Worm (Caenorhabditis elegans) whole organism, L4 larva: ENCODE results near the gene C05C8.7.
A peak's percentile ranks its signal among the peaks of the same experiment; 100 is the strongest.

Experiments
- F10B5.3 ChIP-seq: sonication (generic microtip); optimal IDR thresholded peaks from 2 replicates; lab custom pipeline; 2016; ENCODE audit warnings: mild to moderate bottlenecking, missing genetic modification characterization, missing compliant biosample characterization
- R02D3.7 ChIP-seq: fragments of 150-350 bp; sonication (generic microtip); optimal IDR thresholded peaks from 3 replicates; lab custom pipeline; 2014; ENCODE audit warnings: missing biosample characterization, missing genetic modification characterization
- T20F7.1 ChIP-seq: fragments of 200-800 bp; sonication (Bioruptor generic); optimal IDR thresholded peaks from 2 replicates; lab custom pipeline; 2018; ENCODE audit warnings: mild to moderate bottlenecking, missing genetic modification characterization, missing compliant biosample characterization
- T26A8.4 ChIP-seq: fragments of 200-800 bp; sonication (Bioruptor generic); IDR thresholded peaks from 2 replicates; pipeline ENCODE4 v1.3.6; 2022; ENCODE audit warnings: missing genetic modification characterization, missing compliant biosample characterization
- Y105C5A.15 ChIP-seq: fragments of 200-800 bp; sonication (Bioruptor generic); IDR thresholded peaks from 2 replicates; pipeline ENCODE4 v1.3.6; 2022; ENCODE audit warnings: missing genetic modification characterization, missing compliant biosample characterization
- Y48G9A.11 ChIP-seq: fragments of 200-800 bp; sonication (Bioruptor generic); IDR thresholded peaks from 2 replicates; pipeline ENCODE4 v1.3.6; 2022; ENCODE audit warnings: missing genetic modification reagents, missing genetic modification characterization, missing compliant biosample characterization
- Y5F2A.4 ChIP-seq: fragments of 200-800 bp; sonication (Bioruptor generic); optimal IDR thresholded peaks from 2 replicates; lab custom pipeline; 2018; ENCODE audit warnings: mild to moderate bottlenecking, missing genetic modification characterization, missing compliant biosample characterization
- aha-1 ChIP-seq: fragments of 150-350 bp; peaks from one replicate; lab custom pipeline; 2014; ENCODE audit warnings: missing biosample characterization, missing genetic modification characterization
- aly-2 ChIP-seq: sonication (generic microtip); optimal IDR thresholded peaks from 2 replicates; lab custom pipeline; 2018; ENCODE audit warnings: missing biosample characterization, missing genetic modification characterization
- ama-1 ChIP-seq: fragments of 150-350 bp; optimal IDR thresholded peaks from 2 replicates; lab custom pipeline; 2014; ENCODE audit warnings: inconsistent platforms, mixed read lengths
- attf-4 ChIP-seq: sonication (generic microtip); optimal IDR thresholded peaks from 3 replicates; lab custom pipeline; 2017; ENCODE audit warnings: missing biosample characterization, missing genetic modification characterization
- ceh-28 ChIP-seq: fragments of 150-350 bp; optimal IDR thresholded peaks from 2 replicates; lab custom pipeline; 2014; ENCODE audit warnings: missing biosample characterization, missing genetic modification reagents, missing genetic modification characterization
- ceh-32 ChIP-seq: sonication (generic microtip); optimal IDR thresholded peaks from 2 replicates; lab custom pipeline; 2016; ENCODE audit warnings: mild to moderate bottlenecking, missing genetic modification characterization, missing compliant biosample characterization; ENCODE audit not compliant: poor library complexity
- ceh-82 ChIP-seq: sonication (generic microtip); optimal IDR thresholded peaks from 2 replicates; lab custom pipeline; 2017; ENCODE audit warnings: missing biosample characterization, missing genetic modification characterization
- ces-1 ChIP-seq: fragments of 150-350 bp; sonication (generic microtip); optimal IDR thresholded peaks from 4 replicates; lab custom pipeline; 2014; ENCODE audit warnings: missing biosample characterization, missing genetic modification reagents, missing genetic modification characterization
- daf-16 ChIP-seq, 3 experiments: sonication (generic microtip); optimal IDR thresholded peaks; 2 replicates each; lab custom pipeline; 2016 to 2017; ENCODE audit warnings: missing genetic modification characterization in 3 of 3, missing genetic modification reagents in 3 of 3, mild to moderate bottlenecking in 2 of 3, missing compliant biosample characterization in 2 of 3, missing biosample characterization in 1 of 3, moderate library complexity in 1 of 3
- daf-19 ChIP-seq: fragments of 200-800 bp; sonication (Bioruptor generic); conservative IDR thresholded peaks from 2 replicates; pipeline ENCODE4 v1.3.6; 2022; ENCODE audit warnings: missing genetic modification characterization, missing compliant biosample characterization
- dmd-6 ChIP-seq: fragments of 200-800 bp; sonication (Bioruptor generic); IDR thresholded peaks from 2 replicates; pipeline ENCODE4 v1.3.6; 2022; ENCODE audit warnings: missing genetic modification reagents, missing genetic modification characterization, missing compliant biosample characterization
- duxl-1 ChIP-seq: sonication (generic microtip); optimal IDR thresholded peaks from 2 replicates; lab custom pipeline; 2016; ENCODE audit warnings: mild to moderate bottlenecking, missing genetic modification characterization, moderate library complexity, missing compliant biosample characterization; ENCODE audit not compliant: poor library complexity
- dve-1 ChIP-seq: sonication (generic microtip); optimal IDR thresholded peaks from 2 replicates; lab custom pipeline; 2017; ENCODE audit warnings: antibody characterized with exemption, mild to moderate bottlenecking, missing genetic modification characterization, missing compliant biosample characterization; ENCODE audit not compliant: insufficient read depth
- egl-43 ChIP-seq: fragments of 200-800 bp; sonication (Bioruptor generic); IDR thresholded peaks from 2 replicates; pipeline ENCODE4 v1.3.6; 2022; ENCODE audit warnings: missing genetic modification reagents, missing genetic modification characterization, missing compliant biosample characterization
- fkh-10 ChIP-seq: fragments of 150-350 bp; optimal IDR thresholded peaks from 2 replicates; lab custom pipeline; 2014; ENCODE audit warnings: missing biosample characterization, missing genetic modification reagents, missing genetic modification characterization
- gei-8 ChIP-seq: fragments of 200-800 bp; sonication (Bioruptor generic); optimal IDR thresholded peaks from 2 replicates; lab custom pipeline; 2018; ENCODE audit warnings: mild to moderate bottlenecking, missing genetic modification characterization, missing compliant biosample characterization
- hlh-30 ChIP-seq: sonication (generic microtip); optimal IDR thresholded peaks from 2 replicates; lab custom pipeline; 2017; ENCODE audit warnings: antibody characterized with exemption, mild to moderate bottlenecking, missing genetic modification characterization, missing compliant biosample characterization; ENCODE audit not compliant: insufficient read depth
- hmg-1.1 ChIP-seq: fragments of 200-800 bp; sonication (Bioruptor generic); IDR thresholded peaks from 2 replicates; pipeline ENCODE4 v1.3.6; 2022; ENCODE audit warnings: missing genetic modification reagents, missing genetic modification characterization, missing compliant biosample characterization
- lim-7 ChIP-seq: fragments of 200-800 bp; sonication (Bioruptor generic); IDR thresholded peaks from 2 replicates; pipeline ENCODE4 v1.3.6; 2022; ENCODE audit warnings: missing genetic modification characterization, missing compliant biosample characterization
- lin-1 ChIP-seq: fragments of 200-800 bp; sonication (Bioruptor generic); IDR thresholded peaks from 2 replicates; pipeline ENCODE4 v1.3.6; 2022; ENCODE audit warnings: missing genetic modification reagents, missing genetic modification characterization, missing compliant biosample characterization
- lin-13 ChIP-seq: fragments of 150-350 bp; optimal IDR thresholded peaks from 2 replicates; lab custom pipeline; 2014; ENCODE audit warnings: missing biosample characterization, missing genetic modification reagents, missing genetic modification characterization
- mdl-1 ChIP-seq, 2 experiments: fragments of 150-350 bp in 1 of 2; sonication (generic microtip) in 1 of 2; optimal IDR thresholded peaks; 2 replicates each; lab custom pipeline; 2014 to 2017; ENCODE audit warnings: missing biosample characterization in 2 of 2, missing genetic modification characterization in 2 of 2
- mdt-29 ChIP-seq: fragments of 200-800 bp; sonication (Bioruptor generic); IDR thresholded peaks from 2 replicates; pipeline ENCODE4 v1.3.6; 2022; ENCODE audit warnings: missing genetic modification reagents, missing genetic modification characterization, missing compliant biosample characterization
- mep-1 ChIP-seq: fragments of 150-350 bp; sonication (generic microtip); optimal IDR thresholded peaks from 3 replicates; lab custom pipeline; 2014; ENCODE audit warnings: missing biosample characterization, missing genetic modification characterization
- mes-2 ChIP-seq: sonication (generic microtip); optimal IDR thresholded peaks from 2 replicates; lab custom pipeline; 2016; ENCODE audit warnings: missing genotype, mild to moderate bottlenecking, missing genetic modification characterization, missing compliant biosample characterization; ENCODE audit not compliant: poor library complexity, severe bottlenecking
- mxl-2 ChIP-seq: fragments of 200-800 bp; sonication (Bioruptor generic); conservative IDR thresholded peaks from 2 replicates; pipeline ENCODE4 v1.3.6; 2022; ENCODE audit warnings: missing genetic modification reagents, missing genetic modification characterization, missing compliant biosample characterization
- mxl-3 ChIP-seq: fragments of 200-800 bp; sonication (Bioruptor generic); optimal IDR thresholded peaks from 2 replicates; lab custom pipeline; 2018; ENCODE audit warnings: mild to moderate bottlenecking, missing genetic modification characterization, missing compliant biosample characterization
- nhr-102 ChIP-seq: sonication (generic microtip); optimal IDR thresholded peaks from 2 replicates; lab custom pipeline; 2016; ENCODE audit warnings: mild to moderate bottlenecking, missing genetic modification characterization, moderate library complexity, missing compliant biosample characterization
- nhr-237 ChIP-seq: sonication (generic microtip); optimal IDR thresholded peaks from 2 replicates; lab custom pipeline; 2017; ENCODE audit warnings: missing biosample characterization, missing genetic modification characterization
- nhr-28 ChIP-seq: fragments of 150-350 bp; optimal IDR thresholded peaks from 2 replicates; lab custom pipeline; 2014; ENCODE audit warnings: missing biosample characterization, missing genetic modification characterization
- nhr-41 ChIP-seq: fragments of 200-800 bp; sonication (Bioruptor generic); IDR thresholded peaks from 2 replicates; pipeline ENCODE4 v1.3.6; 2022; ENCODE audit warnings: missing genetic modification reagents, missing genetic modification characterization, missing compliant biosample characterization
- nhr-42 ChIP-seq: fragments of 200-800 bp; sonication (Bioruptor generic); IDR thresholded peaks from 2 replicates; pipeline ENCODE4 v1.3.6; 2022; ENCODE audit warnings: missing genetic modification characterization, missing compliant biosample characterization
- nhr-48 ChIP-seq: sonication (generic microtip); optimal IDR thresholded peaks from 2 replicates; lab custom pipeline; 2016; ENCODE audit warnings: mild to moderate bottlenecking, missing genetic modification characterization, missing compliant biosample characterization
- nhr-77 ChIP-seq: fragments of 150-350 bp; optimal IDR thresholded peaks from 2 replicates; lab custom pipeline; 2014; ENCODE audit warnings: missing biosample characterization, missing genetic modification characterization
- rbr-2 ChIP-seq: sonication (generic microtip); optimal IDR thresholded peaks from 2 replicates; lab custom pipeline; 2016; ENCODE audit warnings: missing genotype, missing genetic modification characterization, missing compliant biosample characterization
- snpc-1.2 ChIP-seq: fragments of 200-800 bp; sonication (Bioruptor generic); IDR thresholded peaks from 2 replicates; pipeline ENCODE4 v1.3.6; 2022; ENCODE audit warnings: missing genetic modification reagents, missing genetic modification characterization, missing compliant biosample characterization
- snpc-4 ChIP-seq: fragments of 150-350 bp; optimal IDR thresholded peaks from 2 replicates; lab custom pipeline; 2014; ENCODE audit warnings: missing biosample characterization, missing genetic modification characterization
- tag-97 ChIP-seq: fragments of 200-800 bp; sonication (Bioruptor generic); IDR thresholded peaks from 2 replicates; pipeline ENCODE4 v1.3.6; 2022; ENCODE audit warnings: missing genetic modification characterization, missing compliant biosample characterization
- tra-1 ChIP-seq: fragments of 200-800 bp; sonication (Bioruptor generic); IDR thresholded peaks from 2 replicates; pipeline ENCODE4 v1.3.6; 2022; ENCODE audit warnings: missing genetic modification reagents, missing genetic modification characterization, missing compliant biosample characterization
- unc-130 ChIP-seq: sonication (generic microtip); optimal IDR thresholded peaks from 2 replicates; lab custom pipeline; 2016; ENCODE audit warnings: missing genetic modification reagents, missing genetic modification characterization, missing compliant biosample characterization
- unc-39 ChIP-seq: sonication (generic microtip); optimal IDR thresholded peaks from 2 replicates; lab custom pipeline; 2017; ENCODE audit warnings: missing biosample characterization, missing genetic modification characterization
- vab-7 ChIP-seq: fragments of 200-800 bp; sonication (Bioruptor generic); IDR thresholded peaks from 2 replicates; pipeline ENCODE4 v1.3.6; 2022; ENCODE audit warnings: missing genetic modification reagents, missing genetic modification characterization, missing compliant biosample characterization
- zip-11 ChIP-seq: fragments of 200-800 bp; sonication (Bioruptor generic); IDR thresholded peaks from 2 replicates; pipeline ENCODE4 v1.3.6; 2022; ENCODE audit warnings: missing genetic modification characterization, missing compliant biosample characterization
- zip-2 ChIP-seq: fragments of 150-350 bp; optimal IDR thresholded peaks from 2 replicates; lab custom pipeline; 2014; ENCODE audit warnings: missing biosample characterization, missing genetic modification characterization

C05C8.7 gene

DNA sequence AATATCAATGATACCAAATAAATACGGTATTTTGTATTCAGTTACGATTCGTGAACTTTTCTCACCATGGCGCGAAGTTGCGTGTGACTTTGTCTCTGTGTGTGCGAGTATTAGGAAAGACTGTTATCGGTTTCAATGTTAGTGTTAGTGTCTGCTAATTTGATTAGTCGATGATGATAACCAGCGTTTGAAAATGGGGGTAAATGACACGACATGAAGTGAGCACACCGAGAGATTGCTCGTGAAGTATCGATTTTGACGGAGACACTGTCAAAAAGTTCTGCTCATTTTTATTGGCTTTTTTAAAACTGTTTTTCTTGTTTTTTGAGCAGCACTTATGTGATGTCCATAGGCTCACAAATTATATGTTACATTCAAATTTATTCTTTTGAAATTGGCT is 48.4 kb downstream of the C05C8.7 start:
- TF ChIP-seq mdl-1 (tag; optimal IDR thresholded peaks at IDR 0.05; lab: Kevin White, UChicago) (peak in 1 of 2 experiments; percentile 21), mxl-2 (GFP tag; lab: Robert Waterston, UW) (no peak; the same call in 1 of the 2 replicates), ces-1 (no peak), tag-97 (GFP tag; lab: Robert Waterston, UW) (no peak), attf-4 (tag; lab: Kevin White, UChicago) (no peak), nhr-28 (tag; lab: Kevin White, UChicago) (peak; percentile 86), aly-2 (tag; lab: Kevin White, UChicago) (no peak), Y48G9A.11 (peak; percentile 48), F10B5.3 (peak; percentile 38), daf-19 (no peak), snpc-4 (no peak), ceh-82 (no peak), nhr-48 (tag; lab: Kevin White, UChicago) (peak; percentile 14), ceh-32 (tag; lab: Kevin White, UChicago) (no peak), tra-1 (GFP tag; lab: Robert Waterston, UW) (no peak), duxl-1 (tag; lab: Kevin White, UChicago) (peak; percentile 57), lin-1 (GFP tag; lab: Robert Waterston, UW) (0 out of 2 replicates have a peak, but pooled peaks have one; percentile 28), rbr-2 (tag; lab: Kevin White, UChicago) (no peak), lim-7 (GFP tag; lab: Robert Waterston, UW) (no peak), nhr-77 (tag; lab: Kevin White, UChicago) (peak; percentile 39), daf-16 (GFP tag; optimal IDR thresholded peaks at IDR 0.05; lab: Kevin White, UChicago) (peak in 1 of 2 experiments; percentile 38), daf-16 (tag; optimal IDR thresholded peaks at IDR 0.05; lab: Kevin White, UChicago) (peak; percentile 46), snpc-1.2 (GFP tag; lab: Robert Waterston, UW) (no peak), R02D3.7 (tag; lab: Kevin White, UChicago) (no peak), mdt-29 (GFP tag; lab: Robert Waterston, UW) (no peak), fkh-10 (no peak), mep-1 (peak; percentile 61), nhr-41 (0 out of 2 replicates have a peak, but pooled peaks have one; percentile 45), vab-7 (GFP tag; lab: Robert Waterston, UW) (no peak), hmg-1.1 (GFP tag; lab: Robert Waterston, UW) (0 out of 2 replicates have a peak, but pooled peaks have one; percentile 15), nhr-237 (tag; lab: Kevin White, UChicago) (no peak), nhr-42 (0 out of 2 replicates have a peak, but pooled peaks have one; percentile 10), hlh-30 (tag; lab: Kevin White, UChicago) (peak; percentile 27), gei-8 (GFP tag; lab: Kevin White, UChicago) (peak; percentile 23), mes-2 (tag; lab: Kevin White, UChicago) (peak; percentile 34), T26A8.4 (GFP tag; lab: Robert Waterston, UW) (0 out of 2 replicates have a peak, but pooled peaks have one; percentile 37), mxl-3 (GFP tag; lab: Kevin White, UChicago) (no peak), aha-1 (peak; percentile 66), ama-1 (lab: Kevin White, UChicago) (peak; percentile 83), dve-1 (tag; lab: Kevin White, UChicago) (peak; percentile 84), egl-43 (GFP tag; lab: Robert Waterston, UW) (no peak), zip-2 (tag; lab: Kevin White, UChicago) (no peak), unc-130 (peak; percentile 2), dmd-6 (GFP tag; lab: Robert Waterston, UW) (peak; percentile 73), nhr-102 (tag; lab: Kevin White, UChicago) (peak; percentile 63), Y105C5A.15 (GFP tag; lab: Robert Waterston, UW) (no peak), lin-13 (GFP tag; lab: Kevin White, UChicago) (peak; percentile 74), ceh-28 (tag; lab: Kevin White, UChicago) (no peak), Y5F2A.4 (no peak), unc-39 (tag; lab: Kevin White, UChicago) (no peak), T20F7.1 (GFP tag; lab: Kevin White, UChicago) (peak; percentile 41), zip-11 (GFP tag; lab: Robert Waterston, UW) (no peak)
